Worm (Caenorhabditis elegans): ENCODE measurements around the gene F42F12.14.

Gene F42F12.14

ce11 chrX:12315268-12315667 is 33.2 kb upstream of the F42F12.14 start, which contains the start of gene xtr-2:
Gene xtr-2 (plus strand): TSS chrX:12315568.
- TF ChIP-seq ets-7 (tag; optimal IDR thresholded peaks at IDR 0.05) (no peak), tbx-37 (GFP tag; conservative IDR thresholded peaks at IDR 0.05) (no peak), flt-1 (GFP tag; IDR thresholded peaks at IDR 0.05) (no peak), hnd-1 (tag; optimal IDR thresholded peaks at IDR 0.05) (no peak), ceh-36 (tag; optimal IDR thresholded peaks at IDR 0.05) (no peak), aly-1 (tag; optimal IDR thresholded peaks at IDR 0.05) (no peak), sea-1 (GFP tag; conservative IDR thresholded peaks at IDR 0.05) (no peak), tra-4 (tag; optimal IDR thresholded peaks at IDR 0.05) (no peak), B0310.2 (tag; optimal IDR thresholded peaks at IDR 0.05) (no peak), tbx-11 (GFP tag; IDR thresholded peaks at IDR 0.05) (no peak), ama-1 (optimal IDR thresholded peaks at IDR 0.05) (no peak), ceh-13 (GFP tag; optimal IDR thresholded peaks at IDR 0.05) (no peak), F13C5.2 (tag; optimal IDR thresholded peaks at IDR 0.05) (no peak), pes-1 (GFP tag; IDR thresholded peaks at IDR 0.05) (no peak), hmbx-1 (tag; optimal IDR thresholded peaks at IDR 0.05) (no peak), hmg-4 (GFP tag; optimal IDR thresholded peaks at IDR 0.05) (no peak), scrt-1 (GFP tag; IDR thresholded peaks at IDR 0.05) (no peak)

DNA sequence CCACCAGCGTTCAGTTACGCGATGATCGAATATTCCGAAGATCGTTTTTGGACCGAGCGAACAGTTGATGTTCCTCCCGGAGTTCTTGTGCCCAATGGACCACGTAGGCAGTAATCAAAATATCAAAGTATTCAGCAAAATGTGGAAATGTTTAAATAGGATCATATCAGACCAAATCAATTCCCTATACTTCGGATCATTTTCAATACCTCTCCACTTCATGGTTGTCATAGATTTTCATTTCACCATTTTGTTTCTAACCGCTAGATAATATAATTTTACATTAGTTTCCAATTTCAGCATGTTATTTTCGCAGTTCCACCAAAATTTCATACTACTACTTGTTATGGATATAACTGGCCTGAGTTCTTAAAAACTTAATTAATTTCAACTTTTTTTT is 30.9 kb upstream of the F42F12.14 start:
- TF ChIP-seq scrt-1 (GFP tag; IDR thresholded peaks at IDR 0.05) (no peak), tra-4 (tag; optimal IDR thresholded peaks at IDR 0.05) (no peak), flt-1 (GFP tag; IDR thresholded peaks at IDR 0.05) (no peak), hnd-1 (tag; optimal IDR thresholded peaks at IDR 0.05) (no peak), B0310.2 (tag; optimal IDR thresholded peaks at IDR 0.05) (no peak), ceh-36 (tag; optimal IDR thresholded peaks at IDR 0.05) (no peak), ets-7 (tag; optimal IDR thresholded peaks at IDR 0.05) (no peak), hmbx-1 (tag; optimal IDR thresholded peaks at IDR 0.05) (no peak), tbx-37 (GFP tag; conservative IDR thresholded peaks at IDR 0.05) (no peak), sea-1 (GFP tag; conservative IDR thresholded peaks at IDR 0.05) (no peak)

DNA sequence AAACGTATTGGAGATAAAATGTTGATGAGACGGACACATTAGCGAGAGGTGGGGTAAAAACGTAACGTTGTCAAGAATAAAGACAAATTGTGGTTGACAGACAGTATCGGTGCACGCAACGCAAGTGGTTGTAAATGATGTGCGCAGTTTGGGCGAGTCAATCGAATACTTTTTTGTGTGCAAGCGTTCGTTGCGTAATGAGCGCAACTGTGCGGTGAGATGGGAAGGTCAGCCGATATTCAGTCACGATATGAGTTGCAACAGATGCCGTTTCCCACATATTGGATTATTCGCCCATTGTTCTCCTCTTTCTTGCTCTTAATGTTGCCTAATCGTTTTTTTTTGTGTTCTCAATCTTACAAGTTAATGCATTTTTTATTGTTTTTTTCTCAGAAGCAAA is 27.7 kb upstream of the F42F12.14 start, which contains the start of gene ceh-40:
TSS of gene ceh-40 (minus strand) at position 41 of the 400 bp plus-strand sequence.
- TF ChIP-seq hmg-4 (GFP tag; optimal IDR thresholded peaks at IDR 0.05) (no peak), tbx-11 (GFP tag; IDR thresholded peaks at IDR 0.05) (no peak), B0310.2 (tag; optimal IDR thresholded peaks at IDR 0.05) (no peak), hmbx-1 (tag; optimal IDR thresholded peaks at IDR 0.05) (no peak), tra-4 (tag; optimal IDR thresholded peaks at IDR 0.05) (no peak), ets-7 (tag; optimal IDR thresholded peaks at IDR 0.05) (no peak)

- no peak for TF ChIP-seq ceh-36 (tag; optimal IDR thresholded peaks at IDR 0.05)
- TF ChIP-seq tra-4 (tag; optimal IDR thresholded peaks at IDR 0.05) = no peak
- no peak for TF ChIP-seq hmg-4 (GFP tag; optimal IDR thresholded peaks at IDR 0.05)
- TF ChIP-seq tbx-37 (GFP tag; conservative IDR thresholded peaks at IDR 0.05) = no peak
- TF ChIP-seq B0310.2 (tag; optimal IDR thresholded peaks at IDR 0.05) = no peak
- TF ChIP-seq ceh-13 (GFP tag; optimal IDR thresholded peaks at IDR 0.05) = no peak
- no peak for TF ChIP-seq ets-7 (tag; optimal IDR thresholded peaks at IDR 0.05)
- no peak for TF ChIP-seq ama-1 (optimal IDR thresholded peaks at IDR 0.05)
- no peak for TF ChIP-seq hmbx-1 (tag; optimal IDR thresholded peaks at IDR 0.05)
- no peak for TF ChIP-seq aly-1 (tag; optimal IDR thresholded peaks at IDR 0.05)
Observed at ce11 chrX:12321357-12321756, 27.1 kb upstream of the F42F12.14 start, which contains the start of gene F17A2.13. Gene F17A2.13 (plus strand): TSS chrX:12321657.

DNA sequence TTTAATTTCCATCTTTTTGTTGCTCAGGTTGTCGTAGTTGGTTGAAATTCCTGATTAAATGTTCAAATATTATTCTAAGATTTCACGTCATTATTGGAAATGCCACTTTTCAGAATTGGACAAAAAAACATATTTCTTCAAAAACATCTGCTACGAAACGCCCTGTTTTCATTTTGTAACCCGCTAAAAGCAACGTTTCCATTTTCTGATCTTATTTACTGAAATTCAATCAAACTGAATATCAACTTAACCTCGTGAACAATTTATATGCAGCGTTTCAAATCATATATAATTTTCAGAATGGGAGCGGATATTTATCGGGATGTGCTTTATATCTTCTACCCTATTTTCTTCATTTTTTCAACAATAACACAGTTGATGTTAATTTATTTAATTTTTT is 25.0 kb upstream of the F42F12.14 start, which contains the start of gene srd-40:
TSS of gene srd-40 (plus strand) at position 301 of the 400 bp plus-strand sequence.
- TF ChIP-seq B0310.2 (tag; optimal IDR thresholded peaks at IDR 0.05) (no peak), scrt-1 (GFP tag; IDR thresholded peaks at IDR 0.05) (no peak), ceh-36 (tag; optimal IDR thresholded peaks at IDR 0.05) (no peak), ama-1 (optimal IDR thresholded peaks at IDR 0.05) (no peak), flt-1 (GFP tag; IDR thresholded peaks at IDR 0.05) (no peak), sea-1 (GFP tag; conservative IDR thresholded peaks at IDR 0.05) (no peak), hnd-1 (tag; optimal IDR thresholded peaks at IDR 0.05) (no peak), hmbx-1 (tag; optimal IDR thresholded peaks at IDR 0.05) (no peak)

DNA sequence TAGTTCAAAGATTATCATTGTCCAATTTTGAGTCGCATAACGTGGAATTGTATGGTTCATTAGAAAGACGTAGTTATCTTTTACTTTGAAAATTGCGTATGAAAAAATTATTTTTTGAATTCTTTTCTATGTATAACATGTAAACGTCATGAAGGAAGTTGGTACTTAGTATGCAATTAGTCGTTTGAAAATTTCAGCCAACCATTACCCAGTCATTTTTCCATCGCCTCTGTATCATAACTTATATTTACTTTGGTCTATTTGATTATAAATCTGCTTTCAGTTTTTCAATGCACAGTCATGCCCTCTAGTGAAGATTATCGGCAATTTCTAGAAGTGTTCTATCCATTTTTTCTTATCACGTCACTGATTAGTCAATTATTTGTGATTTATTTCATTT is 22.0 kb upstream of the F42F12.14 start, which contains the start of gene srd-41:
TSS of gene srd-41 (plus strand) at position 301 of the 400 bp plus-strand sequence.
- TF ChIP-seq ets-7 (tag; optimal IDR thresholded peaks at IDR 0.05) = no peak
- no peak for TF ChIP-seq ceh-13 (GFP tag; optimal IDR thresholded peaks at IDR 0.05)
- no peak for TF ChIP-seq tra-4 (tag; optimal IDR thresholded peaks at IDR 0.05)
- no peak for TF ChIP-seq ama-1 (optimal IDR thresholded peaks at IDR 0.05)
- TF ChIP-seq hmbx-1 (tag; optimal IDR thresholded peaks at IDR 0.05) = no peak
- no peak for TF ChIP-seq F13C5.2 (tag; optimal IDR thresholded peaks at IDR 0.05)
- TF ChIP-seq pes-1 (GFP tag; IDR thresholded peaks at IDR 0.05) = no peak
- no peak for TF ChIP-seq tbx-11 (GFP tag; IDR thresholded peaks at IDR 0.05)
- TF ChIP-seq flt-1 (GFP tag; IDR thresholded peaks at IDR 0.05) = no peak

- TF ChIP-seq tbx-11 (GFP tag; IDR thresholded peaks at IDR 0.05) (no peak), flt-1 (GFP tag; IDR thresholded peaks at IDR 0.05) (no peak), pes-1 (GFP tag; IDR thresholded peaks at IDR 0.05) (no peak), ceh-36 (tag; optimal IDR thresholded peaks at IDR 0.05) (no peak), tra-4 (tag; optimal IDR thresholded peaks at IDR 0.05) (no peak), hmg-4 (GFP tag; optimal IDR thresholded peaks at IDR 0.05) (no peak), hmbx-1 (tag; optimal IDR thresholded peaks at IDR 0.05) (no peak), aly-1 (tag; optimal IDR thresholded peaks at IDR 0.05) (no peak), ceh-13 (GFP tag; optimal IDR thresholded peaks at IDR 0.05) (no peak), B0310.2 (tag; optimal IDR thresholded peaks at IDR 0.05) (no peak), ama-1 (optimal IDR thresholded peaks at IDR 0.05) (no peak)
Observed at ce11 chrX:12328676-12329075, 19.8 kb upstream of the F42F12.14 start, which contains the start of gene srd-45. Gene srd-45 (plus strand): TSS chrX:12328976.

- no peak for TF ChIP-seq tra-4 (tag; optimal IDR thresholded peaks at IDR 0.05)
- no peak for TF ChIP-seq hnd-1 (tag; optimal IDR thresholded peaks at IDR 0.05)
- no peak for TF ChIP-seq aly-1 (tag; optimal IDR thresholded peaks at IDR 0.05)
- TF ChIP-seq flt-1 (GFP tag; IDR thresholded peaks at IDR 0.05) = no peak
- TF ChIP-seq sea-1 (GFP tag; conservative IDR thresholded peaks at IDR 0.05) = no peak
- TF ChIP-seq hmbx-1 (tag; optimal IDR thresholded peaks at IDR 0.05) = no peak
- no peak for TF ChIP-seq scrt-1 (GFP tag; IDR thresholded peaks at IDR 0.05)
- no peak for TF ChIP-seq hmg-4 (GFP tag; optimal IDR thresholded peaks at IDR 0.05)
- no peak for TF ChIP-seq ceh-36 (tag; optimal IDR thresholded peaks at IDR 0.05)
- no peak for TF ChIP-seq pes-1 (GFP tag; IDR thresholded peaks at IDR 0.05)
- TF ChIP-seq ama-1 (optimal IDR thresholded peaks at IDR 0.05) = no peak
- TF ChIP-seq tbx-37 (GFP tag; conservative IDR thresholded peaks at IDR 0.05) = no peak
- no peak for TF ChIP-seq F13C5.2 (tag; optimal IDR thresholded peaks at IDR 0.05)
- no peak for TF ChIP-seq ceh-13 (GFP tag; optimal IDR thresholded peaks at IDR 0.05)
- TF ChIP-seq B0310.2 (tag; optimal IDR thresholded peaks at IDR 0.05) = no peak
- TF ChIP-seq ets-7 (tag; optimal IDR thresholded peaks at IDR 0.05) = no peak
- TF ChIP-seq tbx-11 (GFP tag; IDR thresholded peaks at IDR 0.05) = no peak
Observed at ce11 chrX:12331795-12332194, 16.6 kb upstream of the F42F12.14 start, which contains the start of gene srd-46. Gene srd-46 (plus strand): TSS chrX:12332095.

Measured in whole organism, early embryonic.